Worm (Caenorhabditis elegans): ENCODE measurements around the gene str-221.

The str-221 gene

DNA sequence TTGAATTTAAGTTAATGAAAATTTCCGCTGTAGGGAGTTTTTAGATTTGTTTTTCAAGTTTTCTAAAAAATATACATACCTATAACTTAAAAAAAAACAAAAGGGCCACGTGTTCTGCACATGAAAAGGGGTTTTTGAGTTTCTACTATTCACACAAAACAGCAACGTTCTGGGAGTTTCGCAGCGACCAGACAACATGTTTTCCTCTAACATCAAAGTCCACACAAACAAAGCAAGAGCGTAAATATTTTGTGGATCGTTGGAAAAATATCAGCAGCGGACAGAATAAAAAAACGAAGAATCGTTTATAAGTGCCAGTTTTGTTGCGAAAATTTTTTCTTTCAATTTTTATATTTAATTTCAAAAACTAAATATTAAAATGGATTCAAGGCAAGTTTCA, 3.8 kb downstream of the str-221 start, which contains the start of gene alh-2:
alh-2 (plus strand) TSS at position 284 of the 400 bp plus-strand sequence.
- TF ChIP-seq ceh-43 (GFP tag; optimal IDR thresholded peaks at IDR 0.05) (no peak), M03D4.4 (tag; optimal IDR thresholded peaks at IDR 0.05) (no peak), ceh-39 (tag; optimal IDR thresholded peaks at IDR 0.05) (no peak), unc-39 (tag; optimal IDR thresholded peaks at IDR 0.05) (no peak), nhr-28 (tag; optimal IDR thresholded peaks at IDR 0.05) (no peak), mep-1 (tag; optimal IDR thresholded peaks at IDR 0.05) (no peak), elt-3 (tag; optimal IDR thresholded peaks at IDR 0.05) (no peak), drap-1 (GFP tag; optimal IDR thresholded peaks at IDR 0.05) (no peak), lsy-2 (tag; optimal IDR thresholded peaks at IDR 0.05) (no peak), nhr-76 (tag; optimal IDR thresholded peaks at IDR 0.05) (no peak), elt-1 (tag; optimal IDR thresholded peaks at IDR 0.05; ENCODE audit: borderline replicate concordance, insufficient read depth) (no peak), unc-120 (tag; optimal IDR thresholded peaks at IDR 0.05; ENCODE audit: poor library complexity, severe bottlenecking) (no peak), sem-2 (GFP tag; optimal IDR thresholded peaks at IDR 0.05) (no peak), ham-2 (GFP tag; optimal IDR thresholded peaks at IDR 0.05) (no peak), mab-5 (tag; optimal IDR thresholded peaks at IDR 0.05) (no peak), sptf-1 (tag; optimal IDR thresholded peaks at IDR 0.05) (no peak)

DNA sequence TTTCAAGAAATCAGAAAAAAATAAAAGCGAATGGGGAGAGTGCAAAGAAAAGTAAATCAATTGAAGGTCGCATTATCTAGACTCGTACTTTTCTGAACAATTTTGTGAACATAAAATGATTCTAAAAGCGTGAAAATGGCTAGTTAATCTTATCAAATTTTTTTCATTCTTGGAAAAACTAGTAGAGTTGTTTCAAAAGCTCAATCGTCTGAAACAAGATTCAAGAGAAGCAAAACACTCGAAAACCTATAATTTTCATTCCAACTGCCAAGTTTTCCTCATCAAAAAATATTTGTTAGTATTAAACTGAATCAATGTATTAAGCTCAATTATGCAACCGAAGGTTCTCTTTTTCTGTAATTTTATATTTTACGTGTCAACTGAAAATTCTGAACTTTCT, 7.9 kb downstream of the str-221 start, which contains the start of gene irld-45:
irld-45 (plus strand) TSS at position 301 of the 400 bp plus-strand sequence.
- TF ChIP-seq ceh-83 (GFP tag; optimal IDR thresholded peaks at IDR 0.05) (no peak), tbx-8 (GFP tag; optimal IDR thresholded peaks at IDR 0.05) (no peak), lsy-2 (tag; optimal IDR thresholded peaks at IDR 0.05) (no peak), ceh-39 (tag; optimal IDR thresholded peaks at IDR 0.05) (no peak), sem-2 (GFP tag; optimal IDR thresholded peaks at IDR 0.05) (no peak), unc-62 (GFP tag; optimal IDR thresholded peaks at IDR 0.05) (no peak)

- TF ChIP-seq bed-3 (GFP tag; optimal IDR thresholded peaks at IDR 0.05) (no peak), unc-120 (tag; optimal IDR thresholded peaks at IDR 0.05; ENCODE audit: poor library complexity, severe bottlenecking) (no peak), M03D4.4 (tag; optimal IDR thresholded peaks at IDR 0.05) (no peak)
Measured at ce11 chrV:1651045-1651444, 10.9 kb downstream of the str-221 start, which contains the start of gene irld-44. Gene irld-44 (plus strand): TSS chrV:1651345.

- TF ChIP-seq elt-1 (tag; optimal IDR thresholded peaks at IDR 0.05; ENCODE audit: borderline replicate concordance, insufficient read depth) (no peak), drap-1 (GFP tag; optimal IDR thresholded peaks at IDR 0.05) (no peak), tbx-8 (GFP tag; optimal IDR thresholded peaks at IDR 0.05) (no peak), ceh-83 (GFP tag; optimal IDR thresholded peaks at IDR 0.05) (no peak), snpc-4 (tag; optimal IDR thresholded peaks at IDR 0.05) (no peak), ceh-39 (tag; optimal IDR thresholded peaks at IDR 0.05) (no peak), lin-32 (GFP tag; optimal IDR thresholded peaks at IDR 0.05) (no peak), lsy-2 (tag; optimal IDR thresholded peaks at IDR 0.05) (no peak), pha-4 (tag; optimal IDR thresholded peaks at IDR 0.05) (no peak), mep-1 (tag; optimal IDR thresholded peaks at IDR 0.05) (no peak), mls-2 (tag; optimal IDR thresholded peaks at IDR 0.05) (no peak), unc-120 (tag; optimal IDR thresholded peaks at IDR 0.05; ENCODE audit: poor library complexity, severe bottlenecking) (no peak), ztf-11 (tag; optimal IDR thresholded peaks at IDR 0.05) (no peak), flh-1 (GFP tag; optimal IDR thresholded peaks at IDR 0.05) (no peak)
Measured at ce11 chrV:1654845-1655244, 14.7 kb downstream of the str-221 start, which contains the start of gene irld-11. Gene irld-11 (plus strand): TSS chrV:1655145.

DNA sequence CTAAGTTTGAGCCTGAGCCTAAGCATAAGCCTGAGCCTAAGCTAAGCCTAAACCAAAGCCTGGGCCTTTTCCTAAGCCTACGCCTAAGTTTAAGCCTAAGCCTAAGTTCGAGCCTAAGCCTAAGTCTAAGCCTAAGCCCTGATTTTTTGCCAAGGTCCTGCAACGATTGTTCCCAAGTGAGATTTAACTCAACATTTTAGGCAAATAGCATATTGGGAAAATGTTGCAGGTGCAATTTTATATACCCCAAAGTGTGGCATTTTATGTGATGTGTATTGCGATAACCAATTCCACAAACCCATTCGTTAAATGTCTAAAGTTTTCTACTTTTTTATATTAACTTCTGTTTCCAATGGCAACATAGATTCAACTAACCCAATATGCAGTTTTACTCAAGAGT, 22.2 kb downstream of the str-221 start, which contains the start of gene irld-40:
irld-40 (plus strand) TSS at position 301 of the 400 bp plus-strand sequence.
- TF ChIP-seq flh-1 (GFP tag; optimal IDR thresholded peaks at IDR 0.05), result no peak
- TF ChIP-seq ceh-39 (tag; optimal IDR thresholded peaks at IDR 0.05), result no peak
- TF ChIP-seq mab-5 (tag; optimal IDR thresholded peaks at IDR 0.05), result no peak
- no peak for TF ChIP-seq elt-3 (tag; optimal IDR thresholded peaks at IDR 0.05)
- no peak for TF ChIP-seq drap-1 (GFP tag; optimal IDR thresholded peaks at IDR 0.05)
- no peak for TF ChIP-seq unc-39 (tag; optimal IDR thresholded peaks at IDR 0.05)
- no peak for TF ChIP-seq elt-1 (tag; optimal IDR thresholded peaks at IDR 0.05; ENCODE audit: borderline replicate concordance, insufficient read depth)
- TF ChIP-seq hlh-1 (tag; optimal IDR thresholded peaks at IDR 0.05), result no peak
- TF ChIP-seq snpc-4 (tag; optimal IDR thresholded peaks at IDR 0.05), result no peak
- TF ChIP-seq ceh-83 (GFP tag; optimal IDR thresholded peaks at IDR 0.05), result no peak
- no peak for TF ChIP-seq ceh-43 (GFP tag; optimal IDR thresholded peaks at IDR 0.05)
- no peak for TF ChIP-seq ces-1 (GFP tag; optimal IDR thresholded peaks at IDR 0.05)
- no peak for TF ChIP-seq nhr-76 (tag; optimal IDR thresholded peaks at IDR 0.05)
- TF ChIP-seq nhr-2 (tag; optimal IDR thresholded peaks at IDR 0.05), result no peak
- TF ChIP-seq zip-8 (tag; optimal IDR thresholded peaks at IDR 0.05), result no peak
- TF ChIP-seq nhr-237 (tag; optimal IDR thresholded peaks at IDR 0.05), result no peak
- TF ChIP-seq lin-13 (tag; optimal IDR thresholded peaks at IDR 0.05), result no peak
- TF ChIP-seq nhr-12 (tag; optimal IDR thresholded peaks at IDR 0.05), result no peak
- TF ChIP-seq sem-2 (GFP tag; optimal IDR thresholded peaks at IDR 0.05), result no peak
